Fruit fly (Drosophila melanogaster): ENCODE results near the gene CG7149.

Gene CG7149

DNA sequence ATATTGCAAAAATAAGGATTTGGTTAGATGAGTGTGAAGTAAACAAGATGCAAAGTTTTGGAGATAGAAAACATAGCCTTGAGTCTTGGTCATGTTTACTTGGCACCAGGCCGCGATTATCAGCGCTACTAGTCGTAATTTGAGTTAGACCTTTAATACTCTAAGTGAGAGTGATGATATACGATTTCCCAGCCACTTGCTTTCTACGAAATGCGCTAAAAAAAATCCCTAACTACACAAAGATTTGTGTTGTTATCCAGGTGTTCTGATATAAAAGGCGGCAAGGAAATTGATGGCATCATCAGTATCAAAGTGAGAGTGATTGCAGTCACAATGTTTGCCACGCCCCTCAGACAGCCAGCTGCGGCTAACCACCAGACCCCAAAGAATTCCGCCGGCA is 10.6 kb downstream of the CG7149 start, which contains the start of gene Uro:
Gene Uro (plus strand): TSS at position 301 of the 400 bp plus-strand sequence.
- TF ChIP-seq CrebA (GFP tag; optimal IDR thresholded peaks at IDR 0.05; ENCODE audit: borderline replicate concordance) (no peak), pan (optimal IDR thresholded peaks at IDR 0.05) (no peak), jim (GFP tag; optimal IDR thresholded peaks at IDR 0.05) (no peak), N (GFP tag; optimal IDR thresholded peaks at IDR 0.05) (no peak), fru (GFP tag; optimal IDR thresholded peaks at IDR 0.05) (no peak), dmrt93B (GFP tag; optimal IDR thresholded peaks at IDR 0.05) (no peak), Myc (optimal IDR thresholded peaks at IDR 0.05) (no peak), Sp1 (GFP tag; optimal IDR thresholded peaks at IDR 0.05) (no peak), br (GFP tag; optimal IDR thresholded peaks at IDR 0.05) (no peak), h (GFP tag; optimal IDR thresholded peaks at IDR 0.05) (no peak), usp (GFP tag; optimal IDR thresholded peaks at IDR 0.05) (no peak), Dfd (GFP tag; optimal IDR thresholded peaks at IDR 0.05) (no peak), Jra (GFP tag; optimal IDR thresholded peaks at IDR 0.05) (no peak), psq (GFP tag; optimal IDR thresholded peaks at IDR 0.05) (no peak)

DNA sequence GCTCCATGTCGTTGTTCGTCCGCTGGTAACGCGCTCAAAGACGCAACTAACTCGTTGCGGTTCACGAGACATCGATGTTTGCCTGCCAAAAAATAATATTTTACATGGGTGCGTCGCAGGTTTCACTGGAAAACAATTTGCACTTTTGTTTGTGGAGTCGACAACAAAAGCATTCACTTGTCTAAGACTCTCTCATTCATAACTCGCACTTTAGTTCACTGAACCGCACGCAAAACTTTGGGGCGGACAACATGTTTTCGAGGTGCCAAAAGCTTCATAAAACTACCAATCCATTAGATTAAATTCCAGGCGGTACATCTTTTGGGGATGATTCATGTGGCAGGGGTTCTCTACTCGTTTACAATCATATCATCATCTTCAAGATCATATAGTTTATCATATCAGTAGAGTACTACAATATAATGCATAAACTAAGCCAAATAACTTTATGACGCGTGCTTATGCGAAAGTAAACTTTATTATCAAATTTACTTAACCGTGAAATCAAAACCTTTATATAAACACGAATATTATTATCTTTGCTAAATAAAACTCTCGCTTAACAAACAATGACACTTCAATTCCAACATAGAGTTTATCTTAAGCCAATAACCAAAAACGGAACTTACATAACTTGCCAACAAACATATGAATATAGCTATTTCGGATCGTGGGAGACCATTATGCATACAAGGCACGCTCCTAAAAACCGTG is 12.2 kb downstream of the CG7149 start, which contains the start of gene CG7179:
Gene CG7179 (minus strand): TSS at position 51 of the 714 bp plus-strand sequence.
- TF ChIP-seq usp (GFP tag; optimal IDR thresholded peaks at IDR 0.05) (no peak), Myc (optimal IDR thresholded peaks at IDR 0.05) (no peak)

DNA sequence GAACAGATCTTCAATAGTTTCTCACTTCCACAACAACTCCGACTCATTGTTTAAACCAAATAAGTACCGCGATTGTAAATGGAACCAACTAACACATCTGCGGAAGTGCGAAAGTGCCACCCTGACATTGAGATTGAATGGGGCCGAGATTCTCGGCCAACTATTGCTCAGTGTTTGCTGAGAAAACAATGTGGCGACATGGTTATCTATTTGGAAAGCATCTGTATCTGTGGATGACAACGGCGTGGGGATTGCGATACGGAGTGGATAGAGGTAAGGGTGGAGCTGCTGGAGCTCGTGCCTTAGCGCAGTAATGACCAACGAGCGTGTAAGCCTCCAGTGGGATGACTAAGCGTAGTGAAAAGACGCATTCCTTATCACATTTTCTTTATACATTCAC is 15.1 kb downstream of the CG7149 start:
- TF ChIP-seq OdsH (GFP tag; optimal IDR thresholded peaks at IDR 0.05) (no peak), Jra (GFP tag; optimal IDR thresholded peaks at IDR 0.05) (no peak), woc (GFP tag; optimal IDR thresholded peaks at IDR 0.05) (no peak), Dfd (GFP tag; optimal IDR thresholded peaks at IDR 0.05) (no peak), sv (GFP tag; optimal IDR thresholded peaks at IDR 0.05) (no peak), Myc (optimal IDR thresholded peaks at IDR 0.05) (no peak), h (GFP tag; optimal IDR thresholded peaks at IDR 0.05) (no peak), Dif (GFP tag; optimal IDR thresholded peaks at IDR 0.05; ENCODE audit: partially characterized antibody) (no peak), N (GFP tag; optimal IDR thresholded peaks at IDR 0.05) (no peak), dmrt93B (GFP tag; optimal IDR thresholded peaks at IDR 0.05) (no peak)

DNA sequence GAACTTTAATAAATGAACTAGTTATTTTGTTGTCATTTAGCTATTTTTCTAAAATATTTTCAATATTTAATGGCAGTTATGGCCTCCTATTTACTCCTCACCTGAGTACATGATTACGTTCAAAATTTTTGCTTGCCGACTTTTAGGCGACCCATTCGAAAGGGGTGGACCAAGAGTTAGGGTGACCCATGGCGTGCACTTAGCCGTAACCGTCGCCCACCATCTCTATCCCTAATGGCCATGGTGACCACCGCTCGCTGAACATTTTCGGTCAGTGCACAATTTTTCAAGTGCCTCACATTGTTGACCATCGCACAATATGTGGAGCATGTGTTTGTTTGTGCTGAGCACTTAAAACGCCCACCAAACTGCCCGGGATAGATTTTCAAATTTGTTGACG is 18.5 kb downstream of the CG7149 start:
- TF ChIP-seq Vsx2 (GFP tag; optimal IDR thresholded peaks at IDR 0.05; ENCODE audit: partially characterized antibody) (no peak), jim (GFP tag; optimal IDR thresholded peaks at IDR 0.05) (no peak)

DNA sequence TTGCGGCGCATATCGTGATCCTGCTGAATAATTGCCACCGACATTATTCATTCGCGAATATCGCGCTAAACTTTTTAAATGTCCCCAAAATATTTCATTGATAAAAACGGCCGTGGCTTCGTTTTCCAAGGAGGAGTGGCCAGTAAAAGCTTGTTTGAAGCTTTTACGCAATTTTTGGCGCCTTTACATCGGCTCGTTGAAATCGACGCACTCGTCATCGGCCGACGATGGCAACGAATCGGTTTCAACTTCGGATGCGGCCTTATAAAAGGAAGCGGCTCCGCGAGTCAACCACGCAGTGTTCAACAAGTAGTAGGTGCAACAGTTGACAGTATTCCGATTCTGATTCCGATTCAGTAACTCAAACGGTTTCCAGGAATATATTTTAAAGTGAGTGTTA is 23.0 kb downstream of the CG7149 start, which contains the start of gene CG7191:
Gene CG7191 (plus strand): TSS at position 301 of the 400 bp plus-strand sequence.
- TF ChIP-seq Hr78 (GFP tag; optimal IDR thresholded peaks at IDR 0.05), result no peak
- no peak for TF ChIP-seq dl (GFP tag; optimal IDR thresholded peaks at IDR 0.05; ENCODE audit: insufficient read depth in 1 of 2, partially characterized antibody in 2 of 2)
- TF ChIP-seq Abd-B (GFP tag; optimal IDR thresholded peaks at IDR 0.05), result no peak
- no peak for TF ChIP-seq GATAd (GFP tag; optimal IDR thresholded peaks at IDR 0.05)
- TF ChIP-seq woc (GFP tag; optimal IDR thresholded peaks at IDR 0.05), result no peak
- no peak for TF ChIP-seq Mio (GFP tag; optimal IDR thresholded peaks at IDR 0.05)
- TF ChIP-seq pan (optimal IDR thresholded peaks at IDR 0.05), result no peak
- TF ChIP-seq CG32264 (GFP tag; optimal IDR thresholded peaks at IDR 0.05), result no peak
- TF ChIP-seq sage (GFP tag; optimal IDR thresholded peaks at IDR 0.05), result no peak
- no peak for TF ChIP-seq Dif (GFP tag; optimal IDR thresholded peaks at IDR 0.05; ENCODE audit: partially characterized antibody)
- TF ChIP-seq OdsH (GFP tag; optimal IDR thresholded peaks at IDR 0.05), result no peak
- no peak for TF ChIP-seq rgr (GFP tag; optimal IDR thresholded peaks at IDR 0.05)
- no peak for TF ChIP-seq psq (GFP tag; optimal IDR thresholded peaks at IDR 0.05)
- no peak for TF ChIP-seq ey (GFP tag; optimal IDR thresholded peaks at IDR 0.05)
- no peak for TF ChIP-seq br (GFP tag; optimal IDR thresholded peaks at IDR 0.05)

DNA sequence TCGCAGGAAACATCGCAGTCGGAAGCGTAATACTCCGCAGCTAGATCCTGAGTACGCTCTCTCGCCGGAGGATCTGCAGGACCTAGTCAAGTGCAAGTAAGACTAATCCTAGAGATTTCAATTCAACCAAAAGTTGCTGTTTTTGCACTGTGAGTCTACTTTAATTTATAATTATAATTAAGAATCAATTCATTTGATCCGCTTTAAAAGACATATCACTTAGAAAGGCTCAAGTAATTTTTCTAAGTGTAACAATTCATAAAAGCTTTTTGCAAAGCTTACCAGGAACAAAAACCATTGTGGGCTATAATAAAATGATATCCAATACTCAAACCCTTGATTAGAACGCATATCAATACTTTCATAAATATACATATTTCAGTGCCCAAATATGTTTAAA is 33.5 kb downstream of the CG7149 start:
- TF ChIP-seq Abd-B (GFP tag; optimal IDR thresholded peaks at IDR 0.05), result no peak
- TF ChIP-seq CG32264 (GFP tag; optimal IDR thresholded peaks at IDR 0.05), result no peak
- no peak for TF ChIP-seq psq (GFP tag; optimal IDR thresholded peaks at IDR 0.05)
- TF ChIP-seq woc (GFP tag; optimal IDR thresholded peaks at IDR 0.05), result no peak
- TF ChIP-seq Dif (GFP tag; optimal IDR thresholded peaks at IDR 0.05; ENCODE audit: partially characterized antibody), result no peak
- TF ChIP-seq ey (GFP tag; optimal IDR thresholded peaks at IDR 0.05), result no peak
- no peak for TF ChIP-seq brk (GFP tag; optimal IDR thresholded peaks at IDR 0.05)
- TF ChIP-seq Vsx2 (GFP tag; optimal IDR thresholded peaks at IDR 0.05; ENCODE audit: partially characterized antibody), result no peak
- TF ChIP-seq dl (GFP tag; optimal IDR thresholded peaks at IDR 0.05; ENCODE audit: insufficient read depth in 1 of 2, partially characterized antibody in 2 of 2), result no peak
- no peak for TF ChIP-seq dmrt93B (GFP tag; optimal IDR thresholded peaks at IDR 0.05)
- no peak for TF ChIP-seq jim (GFP tag; optimal IDR thresholded peaks at IDR 0.05)
- TF ChIP-seq CG9705 (GFP tag; optimal IDR thresholded peaks at IDR 0.05), result no peak
- no peak for TF ChIP-seq Jra (GFP tag; optimal IDR thresholded peaks at IDR 0.05)
- TF ChIP-seq fru (GFP tag; optimal IDR thresholded peaks at IDR 0.05), result no peak
- no peak for TF ChIP-seq dsf (GFP tag; optimal IDR thresholded peaks at IDR 0.05; ENCODE audit: borderline replicate concordance)
- TF ChIP-seq OdsH (GFP tag; optimal IDR thresholded peaks at IDR 0.05), result no peak
- no peak for TF ChIP-seq Hr83 (GFP tag; optimal IDR thresholded peaks at IDR 0.05; ENCODE audit: poor library complexity, severe bottlenecking)
- TF ChIP-seq foxo (GFP tag; optimal IDR thresholded peaks at IDR 0.05), result no peak
- no peak for TF ChIP-seq Hr78 (GFP tag; optimal IDR thresholded peaks at IDR 0.05)
